Worm (Caenorhabditis elegans) whole organism, L4/young adult: Measurements from ENCODE around the gene F20D6.5.
A peak's percentile ranks its signal among the peaks of the same experiment; 100 is the strongest.

Experiments
- W03F9.2 ChIP-seq: fragments of 150-350 bp; optimal IDR thresholded peaks from 2 replicates; lab custom pipeline; 2014; ENCODE audit warnings: missing biosample characterization, missing genetic modification characterization
- dao-5 ChIP-seq: sonication (generic microtip); optimal IDR thresholded peaks from 2 replicates; lab custom pipeline; 2016; ENCODE audit warnings: missing genotype, missing genetic modification characterization, moderate library complexity, missing compliant biosample characterization
- him-1 ChIP-seq: sonication (generic microtip); optimal IDR thresholded peaks from 2 replicates; lab custom pipeline; 2016; ENCODE audit warnings: missing genotype, missing genetic modification reagents, missing genetic modification characterization, missing compliant biosample characterization

The F20D6.5 gene

ce11 chrV:8161699-8162098 lies at the start of gene F20D6.5:
TSS of gene F20D6.5 (plus strand) at chrV:8161957.
- TF ChIP-seq dao-5 (tag; lab: Kevin White, UChicago), result no peak
- TF ChIP-seq W03F9.2, result no peak
- TF ChIP-seq him-1 (tag; lab: Kevin White, UChicago), result no peak

ce11 chrV:8114542-8114941 lies 47.2 kb upstream of the F20D6.5 start:
- no peak for TF ChIP-seq W03F9.2
- TF ChIP-seq dao-5 (tag; lab: Kevin White, UChicago), result no peak
- TF ChIP-seq him-1 (tag; lab: Kevin White, UChicago), result no peak

ce11 chrV:8117964-8118363 lies 43.8 kb upstream of the F20D6.5 start, which contains the start of gene D1014.7:
TSS of gene D1014.7 (plus strand) at chrV:8118264.
- TF ChIP-seq him-1 (tag; lab: Kevin White, UChicago) (no peak), dao-5 (tag; lab: Kevin White, UChicago) (no peak), W03F9.2 (no peak)

- TF ChIP-seq W03F9.2, result no peak
- no peak for TF ChIP-seq dao-5 (tag; lab: Kevin White, UChicago)
- TF ChIP-seq him-1 (tag; lab: Kevin White, UChicago), result no peak
Observed at ce11 chrV:8120868-8121267, 40.9 kb upstream of the F20D6.5 start, which contains the start of gene D1014.6. TSS of gene D1014.6 (plus strand) at chrV:8121168.

- TF ChIP-seq him-1 (tag; lab: Kevin White, UChicago), result no peak
- no peak for TF ChIP-seq dao-5 (tag; lab: Kevin White, UChicago)
- no peak for TF ChIP-seq W03F9.2
Observed at ce11 chrV:8123384-8123783, 38.4 kb upstream of the F20D6.5 start, which contains the start of gene D1014.5. TSS of gene D1014.5 (plus strand) at chrV:8123684.

ce11 chrV:8129252-8129651 lies 32.5 kb upstream of the F20D6.5 start, which contains the start of gene spr-1:
TSS of gene spr-1 (minus strand) at chrV:8129352.
- no peak for TF ChIP-seq him-1 (tag; lab: Kevin White, UChicago)
- no peak for TF ChIP-seq dao-5 (tag; lab: Kevin White, UChicago)
- no peak for TF ChIP-seq W03F9.2

- TF ChIP-seq dao-5 (tag; lab: Kevin White, UChicago) (no peak), him-1 (tag; lab: Kevin White, UChicago) (no peak), W03F9.2 (peak; percentile 36)
Observed at ce11 chrV:8129719-8130118, 32.0 kb upstream of the F20D6.5 start.

ce11 chrV:8130149-8130661 lies 31.6 kb upstream of the F20D6.5 start, which contains the start of gene snap-1:
TSS of gene snap-1 (plus strand) at chrV:8130611.
- TF ChIP-seq him-1 (tag; lab: Kevin White, UChicago) (peak; percentile 13), dao-5 (tag; lab: Kevin White, UChicago) (no peak)

- TF ChIP-seq him-1 (tag; lab: Kevin White, UChicago) (no peak), dao-5 (tag; lab: Kevin White, UChicago) (no peak), W03F9.2 (no peak)
Observed at ce11 chrV:8130812-8131211, 30.9 kb upstream of the F20D6.5 start.

- TF ChIP-seq dao-5 (tag; lab: Kevin White, UChicago) (no peak), W03F9.2 (no peak), him-1 (tag; lab: Kevin White, UChicago) (no peak)
Observed at ce11 chrV:8131628-8132027, 30.1 kb upstream of the F20D6.5 start.

ce11 chrV:8132926-8133325 lies 28.8 kb upstream of the F20D6.5 start, which contains the start of gene D1014.4:
TSS of gene D1014.4 (plus strand) at chrV:8133226.
- TF ChIP-seq dao-5 (tag; lab: Kevin White, UChicago), result no peak
- TF ChIP-seq him-1 (tag; lab: Kevin White, UChicago), result no peak
- TF ChIP-seq W03F9.2, result no peak

ce11 chrV:8143605-8144004 lies 18.2 kb upstream of the F20D6.5 start, which contains the start of gene D1014.2:
TSS of gene D1014.2 (plus strand) at chrV:8143905.
- no peak for TF ChIP-seq him-1 (tag; lab: Kevin White, UChicago)
- no peak for TF ChIP-seq W03F9.2
- no peak for TF ChIP-seq dao-5 (tag; lab: Kevin White, UChicago)

ce11 chrV:8144515-8144914 lies 17.2 kb upstream of the F20D6.5 start:
- TF ChIP-seq dao-5 (tag; lab: Kevin White, UChicago) (no peak), him-1 (tag; lab: Kevin White, UChicago) (no peak), W03F9.2 (no peak)

ce11 chrV:8145329-8145728 lies 16.4 kb upstream of the F20D6.5 start, which contains the start of gene D1014.13:
TSS of gene D1014.13 (plus strand) at chrV:8145629.
- TF ChIP-seq W03F9.2, result no peak

- TF ChIP-seq W03F9.2 (no peak), him-1 (tag; lab: Kevin White, UChicago) (no peak), dao-5 (tag; lab: Kevin White, UChicago) (no peak)
Observed at ce11 chrV:8155743-8156142, 6.0 kb upstream of the F20D6.5 start.
